Worm (Caenorhabditis elegans): Measurements from ENCODE around the gene H12D21.6.

The H12D21.6 gene

ce11 chrV:14848510-14849206 is 49.0 kb downstream of the H12D21.6 start:
- no peak for TF ChIP-seq hmbx-1 (tag; optimal IDR thresholded peaks at IDR 0.05)

Measured in whole organism, early embryonic.